Fruit fly (Drosophila melanogaster): ENCODE data around the gene RfC38.

The RfC38 gene

DNA sequence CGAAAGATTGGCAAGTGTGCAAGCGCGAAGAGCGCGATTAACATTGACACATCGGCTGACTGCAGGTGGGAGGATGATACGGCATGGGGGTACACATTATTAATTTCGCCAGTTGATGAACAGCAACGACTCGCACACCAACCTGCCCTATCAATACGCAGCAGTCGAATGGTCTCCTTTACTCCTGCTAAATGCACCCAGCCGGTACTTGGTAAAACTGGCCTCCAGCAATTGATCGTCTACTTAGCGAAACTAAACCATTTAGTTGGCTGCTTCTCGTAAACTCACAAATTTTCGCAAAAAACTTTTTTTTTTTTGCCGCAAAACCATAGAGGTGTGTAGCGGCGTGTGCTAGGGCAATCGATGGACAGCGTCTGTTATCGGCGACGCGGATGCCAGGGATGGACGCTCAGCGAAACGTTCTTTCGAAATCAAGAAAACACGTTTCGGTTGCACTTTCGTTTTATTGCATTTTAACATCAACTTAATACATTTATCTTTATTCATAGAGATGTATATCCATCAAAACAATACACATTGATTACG lies 29.9 kb downstream of the RfC38 start, which contains the start of gene Ge-1 (continued):
- no peak for TF ChIP-seq Gug (GFP tag; IDR thresholded peaks at IDR 0.05)
- TF ChIP-seq Myb (GFP tag; optimal IDR thresholded peaks at IDR 0.05): peak; percentile 98
- peak; percentile 87 for TF ChIP-seq Dref (GFP tag; IDR thresholded peaks at IDR 0.05)
- TF ChIP-seq CG17359 (tag; optimal IDR thresholded peaks at IDR 0.05): peak; percentile 40
- TF ChIP-seq crp (GFP tag; optimal IDR thresholded peaks at IDR 0.05): peak in 1 of 2 experiments; percentile 4
- TF ChIP-seq shn (GFP tag; optimal IDR thresholded peaks at IDR 0.05): no peak
- peak; percentile 26; the same call in 1 of the 3 replicates for TF ChIP-seq row (GFP tag; IDR thresholded peaks at IDR 0.05)
- TF ChIP-seq CG12659 (GFP tag; optimal IDR thresholded peaks at IDR 0.05): peak; percentile 18
- TF ChIP-seq nerfin-2 (GFP tag; IDR thresholded peaks at IDR 0.05; ENCODE audit: partially characterized antibody): peak; percentile 40; the same call in 1 of the 2 replicates
- peak; percentile 35; the same call in 1 of the 2 replicates for TF ChIP-seq onecut (GFP tag; IDR thresholded peaks at IDR 0.05)
- no peak for TF ChIP-seq CG1832 (GFP tag; optimal IDR thresholded peaks at IDR 0.05)
- TF ChIP-seq bcd (GFP tag; optimal IDR thresholded peaks at IDR 0.05): no peak
- peak; percentile 53; the same call in 2 of the 3 replicates for TF ChIP-seq Opbp (GFP tag; IDR thresholded peaks at IDR 0.05; ENCODE audit: partially characterized antibody)
- peak; percentile 29 for TF ChIP-seq MESR4 (GFP tag; optimal IDR thresholded peaks at IDR 0.05)
- peak; percentile 52 for TF ChIP-seq Sin3A (optimal IDR thresholded peaks at IDR 0.05)
- peak; percentile 51 for TF ChIP-seq CG6689 (GFP tag; IDR thresholded peaks at IDR 0.05)
- no peak for TF ChIP-seq gro (GFP tag; optimal IDR thresholded peaks at IDR 0.05)
- TF ChIP-seq CG15514 (GFP tag; optimal IDR thresholded peaks at IDR 0.05): peak; percentile 83
- TF ChIP-seq Sry-δ (GFP tag; optimal IDR thresholded peaks at IDR 0.05): peak; percentile 90
- no peak for TF ChIP-seq Drgx (GFP tag; IDR thresholded peaks at IDR 0.05)
- TF ChIP-seq gfzf (GFP tag; optimal IDR thresholded peaks at IDR 0.05): peak; percentile 2
- no peak for TF ChIP-seq gem (tag; optimal IDR thresholded peaks at IDR 0.05)
- TF ChIP-seq pzg (GFP tag; optimal IDR thresholded peaks at IDR 0.05): peak; percentile 53
- TF ChIP-seq Scr (GFP tag; IDR thresholded peaks at IDR 0.05; ENCODE audit: partially characterized antibody): peak; percentile 60
- peak; percentile 60 for TF ChIP-seq Dp (GFP tag; optimal IDR thresholded peaks at IDR 0.05)
- no peak for TF ChIP-seq tgo (GFP tag; IDR thresholded peaks at IDR 0.05)
- 0 out of 3 replicates have a peak, but pooled peaks have one; percentile 27 for TF ChIP-seq Doc3 (GFP tag; IDR thresholded peaks at IDR 0.05; ENCODE audit: partially characterized antibody)
- TF ChIP-seq CG30020 (tag; optimal IDR thresholded peaks at IDR 0.05): peak; percentile 46
- peak; percentile 54; the same call in 2 of the 4 replicates for TF ChIP-seq Dll (GFP tag; IDR thresholded peaks at IDR 0.05; ENCODE audit: partially characterized antibody)
- TF ChIP-seq amos (GFP tag; IDR thresholded peaks at IDR 0.05; ENCODE audit: partially characterized antibody): peak; percentile 58
- TF ChIP-seq trem (tag; optimal IDR thresholded peaks at IDR 0.05): peak; percentile 47
- TF ChIP-seq CG1792 (GFP tag; optimal IDR thresholded peaks at IDR 0.05): no peak
- peak; percentile 57 for TF ChIP-seq Bgb (GFP tag; IDR thresholded peaks at IDR 0.05; ENCODE audit: partially characterized antibody)
- no peak for TF ChIP-seq Spps (tag; optimal IDR thresholded peaks at IDR 0.05)
- 0 out of 2 replicates have a peak, but pooled peaks have one; percentile 20 for TF ChIP-seq tna (GFP tag; IDR thresholded peaks at IDR 0.05; ENCODE audit: partially characterized antibody)

DNA sequence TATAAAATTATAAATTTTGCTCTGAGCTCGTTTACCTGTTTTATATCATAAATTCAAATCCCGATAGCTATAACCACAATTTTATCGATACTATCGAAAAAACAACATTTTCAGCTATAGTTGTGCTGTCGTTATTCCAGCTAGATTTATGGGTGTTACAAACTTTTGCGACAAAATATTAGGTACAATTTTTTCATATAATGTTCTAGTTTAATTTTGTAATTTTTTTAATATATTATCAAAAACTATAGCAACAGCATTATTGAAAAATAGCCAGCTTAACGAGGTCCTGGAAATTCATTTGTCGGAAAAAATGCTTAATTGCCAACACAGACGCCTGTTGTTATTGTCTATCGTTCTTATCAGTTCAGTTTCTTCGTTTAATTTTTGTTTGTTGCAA lies 39.3 kb downstream of the RfC38 start, which contains the start of gene Wdr59:
Gene Wdr59, plus strand, starts transcription at position 334 of the 400 bp plus-strand sequence.
- TF ChIP-seq CG11696 (GFP tag; IDR thresholded peaks at IDR 0.05) (no peak), CG6683 (GFP tag; optimal IDR thresholded peaks at IDR 0.05) (no peak), CG12942 (GFP tag; optimal IDR thresholded peaks at IDR 0.05) (peak; percentile 16), nerfin-2 (GFP tag; IDR thresholded peaks at IDR 0.05; ENCODE audit: partially characterized antibody) (peak; percentile 34; the same call in 1 of the 2 replicates), lov (optimal IDR thresholded peaks at IDR 0.05) (no peak), lov (GFP tag; IDR thresholded peaks at IDR 0.05) (no peak), sqz (GFP tag; optimal IDR thresholded peaks at IDR 0.05) (no peak), Oli (tag; optimal IDR thresholded peaks at IDR 0.05) (no peak), phol (tag; optimal IDR thresholded peaks at IDR 0.05) (peak; percentile 68), CG8281 (tag; optimal IDR thresholded peaks at IDR 0.05) (no peak), Sox100B (GFP tag; optimal IDR thresholded peaks at IDR 0.05) (no peak), CG16815 (GFP tag; optimal IDR thresholded peaks at IDR 0.05) (peak; percentile 16), dm (GFP tag; optimal IDR thresholded peaks at IDR 0.05) (no peak), ems (GFP tag; optimal IDR thresholded peaks at IDR 0.05) (peak; percentile 1), zen (tag; optimal IDR thresholded peaks at IDR 0.05) (peak; percentile 42), CG6689 (GFP tag; IDR thresholded peaks at IDR 0.05) (no peak), ro (GFP tag; IDR thresholded peaks at IDR 0.05) (no peak)
